Worm (Caenorhabditis elegans) whole organism, L1 larva: ENCODE data around the gene C56C10.7.
"Not testable (repeated sequence)": the region's sequence is repeated elsewhere in the genome, so short reads cannot be mapped to it uniquely, and the experiment has no call there.

Source experiments
- C16A3.4 ChIP-seq: fragments of 150-350 bp; optimal IDR thresholded peaks from 2 replicates; lab custom pipeline; 2014; ENCODE audit warnings: missing biosample characterization, missing genetic modification characterization
- aha-1 ChIP-seq: fragments of 150-350 bp; optimal IDR thresholded peaks from 2 replicates; lab custom pipeline; 2014; ENCODE audit warnings: missing biosample characterization, missing genetic modification characterization
- alr-1 ChIP-seq: fragments of 200-800 bp; sonication (Bioruptor generic); optimal IDR thresholded peaks from 2 replicates; lab custom pipeline; 2018; ENCODE audit warnings: borderline replicate concordance, mild to moderate bottlenecking, missing genetic modification characterization, missing compliant biosample characterization
- ama-1 ChIP-seq: fragments of 150-350 bp; optimal IDR thresholded peaks from 2 replicates; lab custom pipeline; 2014
- blmp-1 ChIP-seq: fragments of 150-350 bp; optimal IDR thresholded peaks from 2 replicates; lab custom pipeline; 2014; ENCODE audit warnings: missing biosample characterization, missing genetic modification characterization
- ceh-63 ChIP-seq: fragments of 200-800 bp; sonication (Bioruptor generic); optimal IDR thresholded peaks from 2 replicates; lab custom pipeline; 2018; ENCODE audit warnings: mild to moderate bottlenecking, missing genetic modification characterization, missing compliant biosample characterization
- ceh-82 ChIP-seq, 3 experiments: fragments of 150-350 bp in 1 of 3; sonication (generic microtip) in 2 of 3; optimal IDR thresholded peaks; 2 replicates each; lab custom pipeline; 2014 to 2017; ENCODE audit warnings: missing biosample characterization in 3 of 3, missing genetic modification characterization in 3 of 3
- dsc-1 ChIP-seq: sonication (generic microtip); optimal IDR thresholded peaks from 2 replicates; lab custom pipeline; 2016; ENCODE audit warnings: mild to moderate bottlenecking, missing genetic modification characterization, missing compliant biosample characterization
- efl-3 ChIP-seq: fragments of 200-800 bp; sonication (Bioruptor generic); optimal IDR thresholded peaks from 2 replicates; lab custom pipeline; 2018; ENCODE audit warnings: mild to moderate bottlenecking, missing genetic modification characterization, missing compliant biosample characterization
- egl-27 ChIP-seq, 2 experiments: fragments of 150-350 bp in 1 of 2; sonication (generic microtip); optimal IDR thresholded peaks; 3 replicates each; lab custom pipeline; 2017 to 2018; ENCODE audit warnings: missing biosample characterization in 2 of 2, missing genetic modification characterization in 2 of 2, missing genetic modification reagents in 2 of 2
- elt-2 ChIP-seq: sonication (generic microtip); optimal IDR thresholded peaks from 2 replicates; lab custom pipeline; 2016; ENCODE audit warnings: missing genetic modification characterization, mild to moderate bottlenecking, inconsistent platforms, missing compliant biosample characterization, missing genetic modification reagents
- elt-3 ChIP-seq, 6 experiments: fragments of 150-350 bp in 1 of 6; sonication (generic microtip); optimal IDR thresholded peaks; 2 replicates each; lab custom pipeline; 2017 to 2018; ENCODE audit warnings: missing biosample characterization in 6 of 6, missing genetic modification characterization in 6 of 6, inconsistent platforms in 1 of 6
- fkh-8 ChIP-seq: sonication (generic microtip); optimal IDR thresholded peaks from 2 replicates; lab custom pipeline; 2016; ENCODE audit warnings: mild to moderate bottlenecking, missing genetic modification characterization, missing compliant biosample characterization
- irx-1 ChIP-seq: sonication (generic microtip); optimal IDR thresholded peaks from 2 replicates; lab custom pipeline; 2016; ENCODE audit warnings: missing genetic modification characterization, missing compliant biosample characterization
- jun-1 ChIP-seq: fragments of 150-350 bp; optimal IDR thresholded peaks from 2 replicates; lab custom pipeline; 2014; ENCODE audit warnings: missing biosample characterization, missing genetic modification reagents, missing genetic modification characterization
- lin-13 ChIP-seq: fragments of 150-350 bp; optimal IDR thresholded peaks from 2 replicates; lab custom pipeline; 2014; ENCODE audit warnings: missing biosample characterization, missing genetic modification reagents, missing genetic modification characterization
- lin-14 ChIP-seq: fragments of 200-800 bp; sonication (Bioruptor generic); optimal IDR thresholded peaks from 2 replicates; lab custom pipeline; 2018; ENCODE audit warnings: mild to moderate bottlenecking, missing genetic modification characterization, moderate library complexity, missing compliant biosample characterization
- lin-35 ChIP-seq, 2 experiments: fragments of 150-350 bp; optimal IDR thresholded peaks; 2 replicates each; lab custom pipeline; 2014; ENCODE audit warnings: missing biosample characterization in 2 of 2, missing genetic modification characterization in 2 of 2, missing genetic modification reagents in 2 of 2
- lin-39 ChIP-seq: fragments of 150-350 bp; optimal IDR thresholded peaks from 2 replicates; lab custom pipeline; 2014; ENCODE audit warnings: missing biosample characterization, missing genetic modification reagents, missing genetic modification characterization
- lsy-2 ChIP-seq, 2 experiments: fragments of 150-350 bp; optimal IDR thresholded peaks; 2 replicates each; lab custom pipeline; 2014; ENCODE audit warnings: missing biosample characterization in 2 of 2, missing genetic modification characterization in 2 of 2
- mef-2 ChIP-seq: fragments of 150-350 bp; optimal IDR thresholded peaks from 2 replicates; lab custom pipeline; 2014; ENCODE audit warnings: missing biosample characterization, missing genetic modification characterization
- mep-1 ChIP-seq: fragments of 150-350 bp; optimal IDR thresholded peaks from 2 replicates; lab custom pipeline; 2014; ENCODE audit warnings: missing biosample characterization, missing genetic modification characterization
- nhr-11 ChIP-seq: fragments of 150-350 bp; optimal IDR thresholded peaks from 2 replicates; lab custom pipeline; 2014; ENCODE audit warnings: missing biosample characterization, missing genetic modification characterization
- nhr-20 ChIP-seq: sonication (generic microtip); optimal IDR thresholded peaks from 2 replicates; lab custom pipeline; 2016; ENCODE audit warnings: mild to moderate bottlenecking, missing genetic modification characterization, missing compliant biosample characterization
- nhr-237 ChIP-seq: fragments of 150-350 bp; optimal IDR thresholded peaks from 2 replicates; lab custom pipeline; 2014; ENCODE audit warnings: missing biosample characterization, missing genetic modification characterization
- nhr-71 ChIP-seq: sonication (generic microtip); optimal IDR thresholded peaks from 2 replicates; lab custom pipeline; 2016; ENCODE audit warnings: mild to moderate bottlenecking, missing genetic modification characterization, moderate library complexity, missing compliant biosample characterization
- nhr-76 ChIP-seq: sonication (generic microtip); optimal IDR thresholded peaks from 2 replicates; lab custom pipeline; 2017; ENCODE audit warnings: missing biosample characterization, missing genetic modification characterization
- nhr-85 ChIP-seq: sonication (generic microtip); peaks from one replicate; lab custom pipeline; 2016; ENCODE audit warnings: missing genetic modification characterization, inconsistent platforms, missing compliant biosample characterization
- nhr-90 ChIP-seq: sonication (generic microtip); optimal IDR thresholded peaks from 2 replicates; lab custom pipeline; 2016; ENCODE audit warnings: mild to moderate bottlenecking, missing genetic modification characterization, missing compliant biosample characterization; ENCODE audit not compliant: poor library complexity
- pag-3 ChIP-seq: sonication (generic microtip); optimal IDR thresholded peaks from 2 replicates; lab custom pipeline; 2017; ENCODE audit warnings: missing genetic modification characterization, mild to moderate bottlenecking, missing compliant biosample characterization, antibody characterized with exemption, borderline replicate concordance; ENCODE audit not compliant: insufficient read depth
- pax-3 ChIP-seq: fragments of 200-800 bp; sonication (Bioruptor generic); optimal IDR thresholded peaks from 2 replicates; lab custom pipeline; 2018; ENCODE audit warnings: mild to moderate bottlenecking, missing genetic modification characterization, moderate library complexity, missing compliant biosample characterization
- pqm-1 ChIP-seq: sonication (generic microtip); optimal IDR thresholded peaks from 3 replicates; lab custom pipeline; 2017; ENCODE audit warnings: missing biosample characterization, missing genetic modification characterization
- rnt-1 ChIP-seq: sonication (generic microtip); optimal IDR thresholded peaks from 2 replicates; lab custom pipeline; 2016; ENCODE audit warnings: mild to moderate bottlenecking, missing genetic modification characterization, moderate library complexity, missing compliant biosample characterization
- skn-1 ChIP-seq: fragments of 150-350 bp; optimal IDR thresholded peaks from 2 replicates; lab custom pipeline; 2014; ENCODE audit warnings: missing biosample characterization, missing genetic modification characterization
- snu-23 ChIP-seq: sonication (generic microtip); optimal IDR thresholded peaks from 2 replicates; lab custom pipeline; 2016; ENCODE audit warnings: missing genetic modification characterization, missing compliant biosample characterization
- sptf-1 ChIP-seq: fragments of 150-350 bp; optimal IDR thresholded peaks from 2 replicates; lab custom pipeline; 2014; ENCODE audit warnings: missing biosample characterization, missing genetic modification characterization
- unc-130 ChIP-seq: fragments of 150-350 bp; optimal IDR thresholded peaks from 2 replicates; lab custom pipeline; 2017; ENCODE audit warnings: missing biosample characterization, missing genetic modification characterization, inconsistent platforms
- unc-30 ChIP-seq: sonication (generic microtip); optimal IDR thresholded peaks from 2 replicates; lab custom pipeline; 2017; ENCODE audit warnings: missing biosample characterization, missing genetic modification characterization
- unc-62 ChIP-seq: fragments of 150-350 bp; optimal IDR thresholded peaks from 2 replicates; lab custom pipeline; 2014; ENCODE audit warnings: missing biosample characterization, missing genetic modification reagents, missing genetic modification characterization
- unc-86 ChIP-seq: sonication (generic microtip); optimal IDR thresholded peaks from 2 replicates; lab custom pipeline; 2016; ENCODE audit warnings: missing genetic modification characterization, missing compliant biosample characterization
- vab-15 ChIP-seq: sonication (generic microtip); optimal IDR thresholded peaks from 2 replicates; lab custom pipeline; 2017; ENCODE audit warnings: missing genotype, mild to moderate bottlenecking, missing genetic modification characterization, missing compliant biosample characterization

The C56C10.7 gene

DNA sequence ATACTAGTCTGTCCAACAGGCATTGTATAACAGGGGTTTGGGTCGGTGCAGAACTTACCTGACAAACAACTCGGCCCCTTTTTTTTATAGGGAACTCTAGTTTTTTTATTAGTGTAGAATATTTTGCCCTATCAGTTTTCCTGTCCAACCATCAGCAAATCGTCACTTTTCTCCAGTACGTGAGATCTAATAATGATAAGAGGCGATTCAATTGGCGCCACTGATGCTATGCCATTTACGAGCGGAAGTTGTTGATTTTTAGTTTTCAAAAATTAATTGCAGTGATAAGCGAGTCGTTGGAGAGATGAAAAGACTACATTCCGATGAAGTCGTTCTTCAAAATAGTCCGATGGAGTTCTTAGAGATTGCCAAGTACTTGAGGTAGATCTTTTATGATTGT, 41.0 kb upstream of the C56C10.7 start:
- TF ChIP-seq pax-3 (tag; lab: Kevin White, UChicago): no peak
- TF ChIP-seq rnt-1 (tag; lab: Kevin White, UChicago): no peak
- no peak for TF ChIP-seq sptf-1 (tag; lab: Kevin White, UChicago)
- TF ChIP-seq nhr-90: no peak
- no peak for TF ChIP-seq nhr-76
- TF ChIP-seq elt-2 (tag; lab: Kevin White, UChicago): peak; percentile 35
- no peak for TF ChIP-seq unc-30 (tag; lab: Kevin White, UChicago)
- TF ChIP-seq skn-1 (tag; lab: Kevin White, UChicago): no peak

DNA sequence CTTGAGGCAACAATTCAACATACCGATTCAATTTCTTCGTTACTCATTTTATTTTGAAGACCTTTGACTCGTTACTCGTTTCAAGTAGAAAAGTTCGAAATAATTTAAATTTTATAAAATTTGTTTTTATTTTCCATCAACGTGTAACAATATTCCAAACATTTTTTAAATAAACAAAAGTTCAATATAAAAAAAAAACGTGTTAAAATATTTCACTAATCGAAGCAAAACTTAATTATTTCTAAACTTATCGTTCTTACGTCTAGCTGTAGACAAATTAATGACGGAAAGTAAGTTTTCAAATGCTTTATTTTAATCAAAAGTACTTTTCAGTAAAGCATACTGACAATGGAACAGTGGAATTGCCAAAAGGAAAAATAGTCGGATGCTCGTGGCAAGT, 39.8 kb upstream of the C56C10.7 start, which contains the start of the genes F54H5.5 and F54H5.2:
Gene F54H5.5 (minus strand): TSS at position 101 of the 400 bp plus-strand sequence.
Gene F54H5.2 (plus strand): TSS at position 303 of the 400 bp plus-strand sequence.
- TF ChIP-seq sptf-1 (tag; lab: Kevin White, UChicago); ceh-82 (tag; optimal IDR thresholded peaks at IDR 0.05; lab: Kevin White, UChicago); fkh-8 (tag; lab: Kevin White, UChicago): not testable (repeated sequence)
- TF ChIP-seq, all 84 proteins: peak for 0; not testable (repeated sequence) for 84

DNA sequence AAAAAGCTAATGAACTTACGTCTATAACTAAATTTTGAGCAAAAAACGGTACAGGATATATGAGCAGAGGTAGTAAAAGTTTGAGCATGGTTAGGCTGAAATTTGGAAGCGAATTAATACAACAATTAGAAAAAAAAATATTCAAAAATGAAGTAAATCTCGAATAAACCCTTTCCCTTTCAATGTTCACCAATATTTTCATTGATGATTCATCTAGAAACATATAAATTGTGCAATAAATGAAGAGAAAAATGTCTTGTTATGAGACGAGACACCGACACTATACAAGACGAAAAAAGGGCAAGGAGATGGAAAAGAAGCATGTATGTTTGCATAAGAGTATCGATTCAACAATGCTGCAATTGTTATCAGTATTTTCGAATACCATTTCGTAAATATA, 37.9 kb upstream of the C56C10.7 start, which contains the start of gene F54H5.14:
Gene F54H5.14 (minus strand): TSS at position 101 of the 400 bp plus-strand sequence.
- no peak for TF ChIP-seq lin-13 (GFP tag; lab: Kevin White, UChicago)

DNA sequence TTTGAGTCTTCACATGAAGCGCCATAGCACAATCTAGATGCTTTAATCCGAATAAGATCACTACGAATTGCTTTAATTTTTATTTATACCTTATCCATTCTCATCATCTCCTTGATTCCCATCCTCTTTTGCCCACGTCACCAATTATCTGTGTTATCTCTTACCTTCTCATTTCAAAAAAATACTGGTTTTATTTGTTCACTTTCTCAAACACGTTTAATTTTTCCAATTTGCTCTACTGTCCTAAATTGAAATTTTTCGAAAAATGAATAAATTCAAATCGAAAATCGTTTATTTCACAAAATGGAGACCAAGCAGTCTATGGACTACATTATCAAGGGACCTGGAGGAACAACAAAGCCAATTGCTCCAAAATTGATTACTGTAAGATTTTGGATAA, 34.5 kb upstream of the C56C10.7 start, which contains the start of gene F54H5.3:
Gene F54H5.3 (plus strand): TSS at position 301 of the 400 bp plus-strand sequence.
- TF ChIP-seq pag-3 (tag; lab: Kevin White, UChicago) (no peak), unc-62 (GFP tag; lab: Kevin White, UChicago) (no peak), dsc-1 (tag; lab: Kevin White, UChicago) (no peak), irx-1 (tag; lab: Kevin White, UChicago) (no peak), egl-27 (tag; optimal IDR thresholded peaks at IDR 0.05; lab: Kevin White, UChicago) (no peak), blmp-1 (tag; lab: Kevin White, UChicago) (no peak), jun-1 (tag; lab: Kevin White, UChicago) (no peak), skn-1 (tag; lab: Kevin White, UChicago) (no peak), nhr-237 (tag; lab: Kevin White, UChicago) (no peak), mep-1 (tag; lab: Kevin White, UChicago) (no peak), efl-3 (GFP tag; lab: Kevin White, UChicago) (no peak), nhr-11 (no peak), unc-86 (tag; lab: Kevin White, UChicago) (no peak), ceh-63 (no peak), ama-1 (lab: Kevin White, UChicago) (no peak)

DNA sequence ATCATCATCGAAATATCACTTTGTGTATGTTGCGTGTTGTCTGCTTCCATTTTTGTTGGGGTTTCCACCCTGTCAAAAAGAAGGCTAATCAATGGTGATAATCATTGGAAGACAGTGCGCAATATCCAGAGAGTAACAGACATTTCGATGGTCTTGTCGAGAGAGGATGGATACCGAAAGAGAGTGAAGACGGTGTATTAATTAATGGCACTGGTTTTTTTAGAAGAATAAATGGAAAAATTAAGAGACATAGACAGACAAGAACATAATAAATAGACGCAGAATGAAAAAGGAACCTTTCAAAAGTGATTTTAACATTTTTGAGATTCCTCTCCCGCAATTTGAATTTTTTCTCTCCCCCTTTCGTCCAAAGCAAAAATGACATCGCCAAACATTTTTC, 31.6 kb upstream of the C56C10.7 start:
- TF ChIP-seq nhr-85 (peak; percentile 86), snu-23 (GFP tag; lab: Kevin White, UChicago) (peak; percentile 21), vab-15 (tag; lab: Kevin White, UChicago) (peak; percentile 27), unc-62 (GFP tag; lab: Kevin White, UChicago) (no peak), elt-3 (tag; optimal IDR thresholded peaks at IDR 0.05; lab: Kevin White, UChicago) (peak in 3 of 6 experiments; percentile 21 to 79 (median 24)), rnt-1 (tag; lab: Kevin White, UChicago) (no peak), dsc-1 (tag; lab: Kevin White, UChicago) (no peak), pqm-1 (tag; lab: Kevin White, UChicago) (no peak), nhr-20 (tag; lab: Kevin White, UChicago) (peak; percentile 5), aha-1 (tag; lab: Kevin White, UChicago) (no peak), lsy-2 (tag; optimal IDR thresholded peaks at IDR 0.05; lab: Kevin White, UChicago) (peak in 1 of 2 experiments; percentile 32), lin-35 (GFP tag; optimal IDR thresholded peaks at IDR 0.05; lab: Kevin White, UChicago) (peak in 1 of 2 experiments; percentile 13), efl-3 (GFP tag; lab: Kevin White, UChicago) (no peak), lin-14 (GFP tag; lab: Kevin White, UChicago) (peak; percentile 30), blmp-1 (tag; lab: Kevin White, UChicago) (peak; percentile 73), nhr-71 (tag; lab: Kevin White, UChicago) (peak; percentile 12), lin-39 (tag; lab: Kevin White, UChicago) (no peak), C16A3.4 (no peak), mef-2 (tag; lab: Kevin White, UChicago) (no peak), alr-1 (tag; lab: Kevin White, UChicago) (no peak), unc-130 (tag; lab: Kevin White, UChicago) (no peak)
